Worm (Caenorhabditis elegans): Measurements from ENCODE around the gene M163.1.

Gene M163.1

DNA sequence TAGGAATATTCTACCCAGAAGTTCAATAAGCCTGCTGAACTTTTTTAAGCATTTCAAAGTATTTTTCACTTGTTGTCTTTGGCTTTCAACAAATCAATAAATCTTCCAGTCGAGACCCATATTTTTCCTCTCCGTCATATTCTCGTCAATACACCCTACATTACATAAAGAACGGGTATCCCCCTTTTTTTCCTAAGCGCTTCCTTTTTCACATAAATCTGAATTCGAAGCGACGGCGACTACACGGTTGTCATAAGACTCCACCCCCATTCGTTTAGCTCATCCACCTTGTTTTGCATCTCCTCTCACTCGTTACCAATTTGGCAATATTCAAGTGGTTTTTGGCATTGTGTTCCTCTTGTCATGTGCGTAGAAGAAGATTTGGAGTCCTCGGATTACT is 34.3 kb downstream of the M163.1 start, which contains the start of gene M163.9:
Gene M163.9 (plus strand): TSS at position 301 of the 400 bp plus-strand sequence.
- no peak for TF ChIP-seq unc-62 (GFP tag; optimal IDR thresholded peaks at IDR 0.05)

DNA sequence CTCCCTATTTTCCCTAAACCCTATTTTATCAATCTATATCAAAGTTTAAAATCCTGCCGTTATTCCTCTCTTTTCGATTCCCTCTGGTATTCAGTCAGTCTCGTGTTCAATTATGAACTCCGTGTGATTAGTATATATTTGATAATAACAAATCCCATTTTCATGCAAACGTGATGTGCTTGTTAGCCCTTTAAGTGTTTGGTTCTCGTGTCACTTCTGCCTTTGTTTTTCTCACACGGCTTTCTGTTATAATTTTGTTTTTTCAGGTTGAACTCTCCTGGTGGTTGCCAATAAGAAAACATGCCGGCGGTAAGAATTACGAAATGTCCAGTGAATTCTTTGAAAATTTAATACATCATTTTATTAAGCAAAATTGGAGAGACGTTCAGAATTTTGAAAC is 37.1 kb downstream of the M163.1 start, which contains the start of gene M163.21:
Gene M163.21 (plus strand): TSS at position 301 of the 400 bp plus-strand sequence.
- no peak for TF ChIP-seq unc-62 (GFP tag; optimal IDR thresholded peaks at IDR 0.05)

DNA sequence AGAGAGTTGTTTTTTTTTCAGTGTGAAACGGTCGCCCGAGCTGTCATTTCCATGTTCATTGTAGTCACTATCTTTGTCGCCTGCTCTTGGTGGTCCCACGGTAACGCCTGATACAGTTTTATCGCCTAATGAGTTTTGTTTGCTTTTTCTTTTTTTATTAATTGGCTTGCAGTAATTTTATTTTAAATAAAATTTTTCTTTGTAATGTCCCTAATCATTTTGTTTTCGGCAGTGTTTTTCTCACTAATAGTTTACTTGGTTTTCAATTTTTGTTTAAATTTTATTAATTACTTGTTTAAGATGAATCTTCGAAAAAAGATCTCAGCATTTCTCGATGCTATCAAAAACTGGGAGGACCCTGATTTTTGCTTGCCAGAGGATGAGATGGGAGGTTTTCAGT is 38.0 kb downstream of the M163.1 start, which contains the start of gene M163.22:
Gene M163.22 (plus strand): TSS at position 301 of the 400 bp plus-strand sequence.
- no peak for TF ChIP-seq unc-62 (GFP tag; optimal IDR thresholded peaks at IDR 0.05)

DNA sequence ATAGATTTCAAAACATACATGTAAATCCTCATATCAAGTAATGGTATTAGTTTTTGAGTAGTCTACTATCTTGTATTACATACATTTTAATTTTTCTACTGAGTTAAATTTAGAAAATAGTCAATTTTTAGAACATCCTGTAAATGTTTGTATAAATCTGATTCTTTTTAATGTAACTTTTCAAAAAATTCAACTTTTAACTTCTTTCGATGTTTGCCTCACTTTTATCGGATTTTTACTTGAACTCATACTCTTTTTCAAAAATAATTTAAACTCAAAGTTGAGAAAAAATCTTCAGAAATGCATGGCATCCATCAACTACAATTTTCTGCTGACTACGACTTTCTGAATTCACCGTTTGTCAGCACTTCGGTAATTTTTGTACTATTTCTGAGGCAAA is 39.1 kb downstream of the M163.1 start, which contains the start of gene M163.7:
Gene M163.7 (plus strand): TSS at position 301 of the 400 bp plus-strand sequence.
- TF ChIP-seq unc-62 (GFP tag; optimal IDR thresholded peaks at IDR 0.05) = no peak

DNA sequence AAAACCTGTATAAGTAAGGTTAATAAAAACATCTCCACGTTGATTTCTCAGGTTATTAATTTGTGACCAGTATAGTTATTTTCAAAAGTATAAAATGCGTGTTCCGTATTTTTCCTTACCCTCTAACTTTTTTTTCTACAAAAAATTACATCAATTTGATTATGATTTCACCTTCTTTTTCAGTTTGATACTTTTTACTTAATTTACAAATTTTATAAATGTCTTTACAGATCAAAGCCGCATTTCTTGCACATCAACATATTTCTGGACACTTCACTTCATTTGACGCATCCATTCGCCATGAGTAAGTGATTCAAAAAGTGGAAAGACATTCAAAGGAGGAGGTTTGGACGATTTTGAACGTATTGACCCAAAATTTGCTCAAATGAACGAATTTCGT is 43.2 kb downstream of the M163.1 start, which contains the start of gene Y66C5A.2:
Gene Y66C5A.2 (plus strand): TSS at position 301 of the 400 bp plus-strand sequence.
- no peak for TF ChIP-seq unc-62 (GFP tag; optimal IDR thresholded peaks at IDR 0.05)

DNA sequence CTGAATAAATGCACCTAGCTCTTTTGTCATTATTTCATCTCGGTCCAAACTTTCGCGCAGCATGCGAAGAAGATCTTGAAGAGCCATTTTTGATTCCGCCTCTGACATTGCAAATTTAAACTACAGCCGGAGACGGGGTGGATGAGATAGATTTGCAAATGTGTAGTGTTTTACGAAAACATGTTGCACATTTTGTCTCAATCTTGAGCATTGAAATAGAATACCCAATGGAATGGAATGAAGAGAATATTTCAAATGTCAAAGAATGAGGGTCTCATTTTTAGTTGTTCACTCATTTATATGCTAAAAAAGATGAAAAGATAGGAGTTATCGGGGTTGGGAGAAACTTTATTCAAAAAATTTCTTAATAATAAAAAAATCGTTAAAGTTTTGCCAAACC is 48.2 kb downstream of the M163.1 start, which contains the start of gene Y66C5A.1:
Gene Y66C5A.1 (minus strand): TSS at position 101 of the 400 bp plus-strand sequence.
- no peak for TF ChIP-seq unc-62 (GFP tag; optimal IDR thresholded peaks at IDR 0.05)

DNA sequence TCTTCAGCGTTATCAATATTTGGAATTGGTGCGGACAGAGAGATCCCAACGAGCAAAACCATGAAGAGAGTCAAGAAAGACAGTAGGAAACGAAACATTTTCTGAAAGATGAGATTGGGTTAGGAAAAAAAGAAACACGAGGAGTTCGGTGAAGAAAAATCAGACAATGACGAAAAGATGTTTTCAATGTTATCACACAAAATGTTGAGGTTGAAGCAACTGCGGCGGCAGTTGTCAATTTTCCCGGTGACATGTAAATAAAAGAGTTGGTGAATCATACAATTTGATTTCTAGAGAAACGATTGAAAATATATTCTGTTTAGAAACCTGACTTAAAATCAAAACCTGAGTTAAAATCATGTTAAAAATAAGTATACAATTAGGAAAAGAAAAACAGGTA is 49.9 kb downstream of the M163.1 start, which contains the start of gene F23D12.7:
Gene F23D12.7 (minus strand): TSS at position 101 of the 400 bp plus-strand sequence.
- TF ChIP-seq unc-62 (GFP tag; optimal IDR thresholded peaks at IDR 0.05) = no peak
